Worm (Caenorhabditis elegans): ENCODE measurements around the gene atg-13.

The atg-13 gene

ce11 chrIII:8158140-8158786 lies at the start of gene atg-13:
atg-13 (minus strand) TSS chrIII:8158190.
- TF ChIP-seq ceh-91 (GFP tag; IDR thresholded peaks at IDR 0.05) (peak; percentile 20; the same call in 1 of the 2 replicates), nhr-80 (tag; optimal IDR thresholded peaks at IDR 0.05) (peak; percentile 22), lir-1 (GFP tag; conservative IDR thresholded peaks at IDR 0.05) (no peak), rcor-1 (GFP tag; IDR thresholded peaks at IDR 0.05) (no peak), snpc-4 (GFP tag; optimal IDR thresholded peaks at IDR 0.05) (no peak), snpc-4 (tag; optimal IDR thresholded peaks at IDR 0.05) (no peak), akir-1 (GFP tag; optimal IDR thresholded peaks at IDR 0.05) (no peak), mcd-1 (GFP tag; IDR thresholded peaks at IDR 0.05) (peak; percentile 39; the same call in 1 of the 2 replicates), attf-5 (GFP tag; optimal IDR thresholded peaks at IDR 0.05) (peak; percentile 13), C06A6.2 (GFP tag; conservative IDR thresholded peaks at IDR 0.05) (no peak), rpc-1 (optimal IDR thresholded peaks at IDR 0.05) (no peak), rpc-1 (tag; optimal IDR thresholded peaks at IDR 0.05) (no peak), hmg-1.2 (GFP tag; IDR thresholded peaks at IDR 0.05) (0 out of 2 replicates have a peak, but pooled peaks have one; percentile 18), let-607 (tag; optimal IDR thresholded peaks at IDR 0.05) (peak in 1 of 2 experiments; percentile 7)

ce11 chrIII:8202754-8203153 lies 44.8 kb upstream of the atg-13 start, which contains the start of gene snb-5:
snb-5 (plus strand) TSS chrIII:8203054.
- TF ChIP-seq ets-4 (GFP tag; optimal IDR thresholded peaks at IDR 0.05) (no peak), Y53F4B.3 (GFP tag; IDR thresholded peaks at IDR 0.05) (no peak), ceh-100 (GFP tag; IDR thresholded peaks at IDR 0.05) (no peak), nhr-179 (tag; optimal IDR thresholded peaks at IDR 0.05) (no peak), bed-2 (GFP tag; IDR thresholded peaks at IDR 0.05) (no peak), ceh-27 (GFP tag; optimal IDR thresholded peaks at IDR 0.05) (no peak)

- no peak for TF ChIP-seq B0261.1 (tag; optimal IDR thresholded peaks at IDR 0.05)
- TF ChIP-seq K12H6.12 (tag; optimal IDR thresholded peaks at IDR 0.05): peak; percentile 65
These were observed 43.8 kb upstream of the atg-13 start for ce11 chrIII:8201760-8202159.

- TF ChIP-seq aptf-3 (GFP tag; IDR thresholded peaks at IDR 0.05) (no peak), snpc-3.4 (tag; optimal IDR thresholded peaks at IDR 0.05) (no peak), unc-62 (GFP tag; optimal IDR thresholded peaks at IDR 0.05) (no peak), F22D6.2 (tag; optimal IDR thresholded peaks at IDR 0.05) (no peak), nfya-1 (tag; optimal IDR thresholded peaks at IDR 0.05; ENCODE audit: borderline replicate concordance, insufficient read depth) (no peak), Y95B8A.8 (GFP tag; IDR thresholded peaks at IDR 0.05) (no peak), F23B12.7 (tag; optimal IDR thresholded peaks at IDR 0.05; ENCODE audit: insufficient read depth) (no peak), sea-2 (GFP tag; IDR thresholded peaks at IDR 0.05) (no peak), chd-7 (tag; optimal IDR thresholded peaks at IDR 0.05) (no peak), rec-8 (tag; optimal IDR thresholded peaks at IDR 0.05) (no peak)
These were observed 43.1 kb upstream of the atg-13 start, which contains the start of gene unc-36 for ce11 chrIII:8201117-8201516. unc-36 (minus strand) TSS chrIII:8201217.

- no peak for TF ChIP-seq aptf-3 (GFP tag; IDR thresholded peaks at IDR 0.05)
- no peak for TF ChIP-seq ztf-6 (GFP tag; IDR thresholded peaks at IDR 0.05)
- no peak for TF ChIP-seq hlh-26 (GFP tag; conservative IDR thresholded peaks at IDR 0.05)
- TF ChIP-seq C17E4.6 (GFP tag; IDR thresholded peaks at IDR 0.05): no peak
- no peak for TF ChIP-seq lag-1 (GFP tag; IDR thresholded peaks at IDR 0.05)
- no peak for TF ChIP-seq attf-3 (GFP tag; conservative IDR thresholded peaks at IDR 0.05)
- TF ChIP-seq mcd-1 (GFP tag; IDR thresholded peaks at IDR 0.05): no peak
- no peak for TF ChIP-seq ztf-18 (tag; optimal IDR thresholded peaks at IDR 0.05)
- TF ChIP-seq snpc-1.1 (tag; optimal IDR thresholded peaks at IDR 0.05; ENCODE audit: insufficient read depth): no peak
- no peak for TF ChIP-seq athp-1 (tag; optimal IDR thresholded peaks at IDR 0.05)
- no peak for TF ChIP-seq nhr-27 (tag; optimal IDR thresholded peaks at IDR 0.05)
- TF ChIP-seq T07F8.4 (tag; optimal IDR thresholded peaks at IDR 0.05): no peak
- no peak for TF ChIP-seq ceh-40 (GFP tag; IDR thresholded peaks at IDR 0.05)
These were observed 41.1 kb upstream of the atg-13 start for ce11 chrIII:8199060-8199459.
